Fruit fly (Drosophila melanogaster) whole organism, embryonic: ENCODE data around the gene CG5107.

ENCODE experiments used
- Atf6 ChIP-seq: fragments of 200-800 bp; sonication (Bioruptor generic); IDR thresholded peaks from 2 replicates; pipeline ENCODE4 v1.3.6; 2022; ENCODE audit warnings: missing biosample characterization, missing genetic modification characterization
- CG10654 ChIP-seq: fragments of 200-800 bp; sonication (Bioruptor generic); optimal IDR thresholded peaks from 2 replicates; lab custom pipeline; 2016; ENCODE audit warnings: missing biosample characterization, missing genetic modification characterization
- CG11085 ChIP-seq: fragments of 200-800 bp; sonication (Bioruptor generic); IDR thresholded peaks from 2 replicates; pipeline ENCODE4 v1.3.6; 2022; ENCODE audit warnings: missing biosample characterization, missing genetic modification characterization
- CG11456 ChIP-seq: fragments of 200-800 bp; sonication (Bioruptor generic); IDR thresholded peaks from 3 replicates; pipeline ENCODE4 v1.3.6; 2022; ENCODE audit warnings: missing biosample characterization, missing genetic modification characterization
- CG12219 ChIP-seq: fragments of 200-800 bp; sonication (Bioruptor generic); optimal IDR thresholded peaks from 3 replicates; lab custom pipeline; 2018; ENCODE audit warnings: missing biosample characterization, mild to moderate bottlenecking, missing genetic modification characterization
- CG1233 ChIP-seq: fragments of 200-800 bp; sonication (Bioruptor generic); optimal IDR thresholded peaks from 4 replicates; lab custom pipeline; 2018; ENCODE audit warnings: missing biosample characterization, mild to moderate bottlenecking, missing genetic modification characterization
- CG13424 ChIP-seq: fragments of 200-800 bp; sonication (Bioruptor generic); optimal IDR thresholded peaks from 2 replicates; lab custom pipeline; 2019; ENCODE audit warnings: missing biosample characterization, mild to moderate bottlenecking, missing genetic modification characterization, moderate library complexity
- CG13775 ChIP-seq: fragments of 200-800 bp; sonication (Bioruptor generic); optimal IDR thresholded peaks from 3 replicates; lab custom pipeline; 2017; ENCODE audit warnings: missing biosample characterization, mild to moderate bottlenecking, missing genetic modification characterization
- CG14965 ChIP-seq: fragments of 200-800 bp; sonication (Bioruptor generic); optimal IDR thresholded peaks from 2 replicates; lab custom pipeline; 2016; ENCODE audit warnings: missing biosample characterization, missing genetic modification characterization, borderline replicate concordance
- CG17829 ChIP-seq: fragments of 200-800 bp; optimal IDR thresholded peaks from 2 replicates; lab custom pipeline; 2019; ENCODE audit warnings: missing biosample characterization, mild to moderate bottlenecking, missing genetic modification characterization, moderate library complexity
- CG3065 ChIP-seq: fragments of 200-800 bp; sonication (Bioruptor generic); optimal IDR thresholded peaks from 2 replicates; lab custom pipeline; 2016; ENCODE audit warnings: missing biosample characterization, missing genetic modification characterization
- CG34422 ChIP-seq: fragments of 200-800 bp; sonication (Bioruptor generic); IDR thresholded peaks from 3 replicates; pipeline ENCODE4 v1.3.6; 2022; ENCODE audit warnings: missing biosample characterization, missing genetic modification characterization
- CG4328 ChIP-seq: fragments of 200-800 bp; sonication (Bioruptor generic); optimal IDR thresholded peaks from 3 replicates; lab custom pipeline; 2017; ENCODE audit warnings: missing biosample characterization, missing genetic modification reagents, missing genetic modification characterization
- CG4730 ChIP-seq: fragments of 200-800 bp; sonication (Bioruptor generic); IDR thresholded peaks from 2 replicates; pipeline ENCODE4 v1.3.6; 2022; ENCODE audit warnings: missing biosample characterization, missing genetic modification characterization
- CG6813 ChIP-seq: fragments of 200-800 bp; sonication (Bioruptor generic); optimal IDR thresholded peaks from 2 replicates; lab custom pipeline; 2017; ENCODE audit warnings: missing biosample characterization, missing genetic modification characterization, mild to moderate bottlenecking, moderate library complexity, missing genetic modification reagents
- CG6854 ChIP-seq: fragments of 200-800 bp; sonication (Bioruptor generic); optimal IDR thresholded peaks from 3 replicates; lab custom pipeline; 2017; ENCODE audit warnings: missing biosample characterization, mild to moderate bottlenecking, missing genetic modification characterization
- CG7786 ChIP-seq: fragments of 200-800 bp; sonication (Bioruptor generic); optimal IDR thresholded peaks from 2 replicates; lab custom pipeline; 2016; ENCODE audit warnings: missing biosample characterization, missing genetic modification characterization
- Eip74EF ChIP-seq, 2 experiments: fragments of 200-800 bp in 1 of 2; fragments of >200 bp in 1 of 2; sonication (Bioruptor generic) in 1 of 2; optimal IDR thresholded peaks; 2 replicates each; lab custom pipeline; 2017 to 2019; ENCODE audit warnings: missing biosample characterization in 2 of 2, missing genetic modification characterization in 2 of 2, mild to moderate bottlenecking in 1 of 2, moderate library complexity in 1 of 2
- Fer3 ChIP-seq: fragments of 200-800 bp; sonication (Bioruptor generic); optimal IDR thresholded peaks from 2 replicates; lab custom pipeline; 2018; ENCODE audit warnings: missing biosample characterization, mild to moderate bottlenecking, missing genetic modification characterization, moderate library complexity
- Hand ChIP-seq: fragments of 200-800 bp; sonication (Bioruptor generic); optimal IDR thresholded peaks from 2 replicates; lab custom pipeline; 2017; ENCODE audit warnings: mild to moderate bottlenecking, missing biosample characterization, missing genetic modification reagents, missing genetic modification characterization
- Hey ChIP-seq: fragments of 200-800 bp; sonication (Bioruptor generic); optimal IDR thresholded peaks from 3 replicates; lab custom pipeline; 2018; ENCODE audit warnings: missing biosample characterization, mild to moderate bottlenecking, missing genetic modification characterization
- Meics ChIP-seq: fragments of 200-800 bp; sonication (Bioruptor generic); optimal IDR thresholded peaks from 2 replicates; lab custom pipeline; 2017; ENCODE audit warnings: missing biosample characterization, mild to moderate bottlenecking, missing genetic modification characterization
- TFAM ChIP-seq: fragments of 200-800 bp; sonication (Bioruptor generic); optimal IDR thresholded peaks from 2 replicates; lab custom pipeline; 2017; ENCODE audit warnings: missing biosample characterization, missing genetic modification characterization, inconsistent platforms
- Taf1 ChIP-seq: fragments of 200-800 bp; sonication (Bioruptor generic); IDR thresholded peaks from 2 replicates; pipeline ENCODE4 v1.3.6; 2022; ENCODE audit warnings: missing biosample characterization, missing genetic modification characterization
- ab ChIP-seq: fragments of 200-800 bp; sonication (Bioruptor generic); optimal IDR thresholded peaks from 2 replicates; lab custom pipeline; 2016; ENCODE audit warnings: missing biosample characterization, missing genetic modification characterization
- amos ChIP-seq: fragments of 200-800 bp; sonication (Bioruptor generic); IDR thresholded peaks from 2 replicates; pipeline ENCODE4 v1.3.6; 2022; ENCODE audit warnings: missing biosample characterization, missing genetic modification characterization; ENCODE audit not compliant: partially characterized antibody
- ara ChIP-seq: fragments of 200-800 bp; sonication (Bioruptor generic); IDR thresholded peaks from 2 replicates; pipeline ENCODE4 v1.3.6; 2022; ENCODE audit warnings: missing biosample characterization, missing genetic modification characterization
- chm ChIP-seq: fragments of 200-800 bp; sonication (Bioruptor generic); IDR thresholded peaks from 2 replicates; pipeline ENCODE4 v1.3.6; 2022; ENCODE audit warnings: missing biosample characterization, missing genetic modification characterization
- fd96Cb ChIP-seq: fragments of 200-800 bp; sonication (Bioruptor generic); optimal IDR thresholded peaks from 2 replicates; lab custom pipeline; 2018; ENCODE audit warnings: missing biosample characterization, mild to moderate bottlenecking, missing genetic modification characterization, moderate library complexity
- gcm ChIP-seq: fragments of 200-800 bp; sonication (Bioruptor generic); optimal IDR thresholded peaks from 2 replicates; lab custom pipeline; 2019; ENCODE audit warnings: missing biosample characterization, mild to moderate bottlenecking, missing genetic modification characterization, moderate library complexity
- gem ChIP-seq: fragments of 200-800 bp; sonication (Bioruptor generic); optimal IDR thresholded peaks from 2 replicates; lab custom pipeline; 2019; ENCODE audit warnings: missing biosample characterization, mild to moderate bottlenecking, missing genetic modification characterization, moderate library complexity
- hkb ChIP-seq, 2 experiments: fragments of 200-800 bp in 1 of 2; fragments of >200 bp in 1 of 2; sonication (Bioruptor generic) in 1 of 2; IDR thresholded peaks in 1 of 2; optimal IDR thresholded peaks in 1 of 2; 2 replicates each; pipeline versions ENCODE4 v1.3.6 to Lab custom; 2017 to 2022; ENCODE audit warnings: missing biosample characterization in 1 of 2, missing genetic modification characterization in 1 of 2
- hth ChIP-seq: fragments of >200 bp; optimal IDR thresholded peaks from 2 replicates; lab custom pipeline; 2017; ENCODE audit warnings: inconsistent platforms
- lola ChIP-seq, 3 experiments: fragments of >200 bp in 2 of 3; fragments of 200-800 bp in 1 of 3; sonication (Bioruptor generic) in 1 of 3; optimal IDR thresholded peaks; 2 replicates each; lab custom pipeline; 2017 to 2019; ENCODE audit warnings: missing biosample characterization in 3 of 3, missing genetic modification characterization in 3 of 3, mild to moderate bottlenecking in 1 of 3, moderate library complexity in 1 of 3
- pan ChIP-seq, 4 experiments: fragments of >200 bp in 3 of 4; fragments of 200-800 bp in 1 of 4; sonication (Bioruptor generic) in 1 of 4; optimal IDR thresholded peaks in 3 of 4; IDR thresholded peaks in 1 of 4; 2 replicates each; pipeline versions ENCODE4 v1.3.6 to Lab custom; 2017 to 2022; ENCODE audit warnings: missing biosample characterization in 2 of 4, missing genetic modification characterization in 2 of 4, mixed read lengths in 1 of 4
- prd ChIP-seq, 3 experiments: fragments of >200 bp in 2 of 3; fragments of 200-800 bp in 1 of 3; sonication (Bioruptor generic) in 1 of 3; optimal IDR thresholded peaks in 2 of 3; IDR thresholded peaks in 1 of 3; 2 replicates in 2 of 3; 3 replicates in 1 of 3; pipeline versions ENCODE4 v1.3.6 to Lab custom; 2017 to 2022; ENCODE audit warnings: missing biosample characterization in 1 of 3, missing genetic modification characterization in 1 of 3
- shn ChIP-seq: fragments of 200-800 bp; sonication (Bioruptor generic); optimal IDR thresholded peaks from 3 replicates; lab custom pipeline; 2016; ENCODE audit warnings: missing biosample characterization, missing genetic modification characterization
- ttk ChIP-seq: fragments of 200-800 bp; sonication (Bioruptor generic); IDR thresholded peaks from 2 replicates; pipeline ENCODE4 v2.1.2; 2022; ENCODE audit warnings: missing biosample characterization, missing genetic modification characterization
- vnd ChIP-seq: fragments of 200-800 bp; sonication (Bioruptor generic); IDR thresholded peaks from 3 replicates; pipeline ENCODE4 v1.3.6; 2022; ENCODE audit warnings: missing biosample characterization, missing genetic modification characterization; ENCODE audit not compliant: partially characterized antibody

The CG5107 gene

DNA sequence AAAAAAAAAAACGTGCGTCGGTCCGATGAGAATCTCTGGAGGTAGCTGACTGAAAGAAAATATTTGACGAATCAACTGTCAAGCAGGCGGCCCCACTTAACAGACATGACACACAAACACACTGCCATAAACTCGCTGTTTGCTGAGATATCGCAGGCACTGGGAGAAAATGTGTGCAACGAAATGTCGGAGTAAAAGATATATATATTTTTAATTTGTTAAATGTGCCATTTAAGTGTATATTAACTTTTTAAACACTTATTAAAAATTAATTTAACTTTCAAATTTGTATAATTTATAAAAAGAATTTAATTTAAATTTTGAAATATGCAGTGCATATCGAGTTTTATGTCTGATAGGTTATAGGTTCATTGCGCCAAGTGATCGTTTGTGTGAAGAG is 15.9 kb upstream of the CG5107 start (continued):
- TF ChIP-seq chm (GFP tag; lab: Robert Waterston, UW) (no peak), CG11456 (GFP tag; lab: Robert Waterston, UW) (no peak), TFAM (GFP tag; lab: Kevin White, UChicago) (no peak), CG1233 (peak; percentile 8), pan (optimal IDR thresholded peaks at IDR 0.05; lab: Kevin White, UChicago) (no peak), pan (GFP tag; optimal IDR thresholded peaks at IDR 0.05 in 1 of 2, IDR thresholded peaks at IDR 0.05 in 1 of 2) (peak in 1 of 2 experiments; percentile 75), Taf1 (GFP tag; lab: Robert Waterston, UW) (no peak), CG12219 (GFP tag; lab: Kevin White, UChicago) (no peak), ab (GFP tag; lab: Kevin White, UChicago) (no peak), CG14965 (GFP tag; lab: Kevin White, UChicago) (no peak), CG34422 (GFP tag; lab: Robert Waterston, UW) (peak; percentile 71; the same call in 1 of the 3 replicates), shn (GFP tag; lab: Kevin White, UChicago) (no peak), CG4730 (GFP tag; lab: Robert Waterston, UW) (peak; percentile 46; the same call in 1 of the 2 replicates), ttk (GFP tag; lab: Robert Waterston, UW) (peak; percentile 67), vnd (no peak), CG10654 (GFP tag; lab: Kevin White, UChicago) (peak; percentile 39), Fer3 (tag; lab: Kevin White, UChicago) (peak; percentile 52), hkb (optimal IDR thresholded peaks at IDR 0.05; lab: Kevin White, UChicago) (no peak), hkb (GFP tag; IDR thresholded peaks at IDR 0.05; lab: Robert Waterston, UW) (peak; percentile 71), CG13424 (tag; lab: Kevin White, UChicago) (peak; percentile 36), Atf6 (no peak), gcm (GFP tag; lab: Kevin White, UChicago) (peak; percentile 68), CG6854 (GFP tag; lab: Kevin White, UChicago) (no peak), CG4328 (GFP tag; lab: Kevin White, UChicago) (peak; percentile 24), Hand (no peak), CG17829 (peak; percentile 77), hth (lab: Kevin White, UChicago) (no peak), fd96Cb (tag; lab: Kevin White, UChicago) (peak; percentile 43), prd (optimal IDR thresholded peaks at IDR 0.05; lab: Kevin White, UChicago) (no peak), prd (GFP tag; IDR thresholded peaks at IDR 0.05; lab: Robert Waterston, UW) (peak; percentile 74), amos (GFP tag; lab: Robert Waterston, UW) (no peak), Eip74EF (GFP tag; optimal IDR thresholded peaks at IDR 0.05; lab: Kevin White, UChicago) (peak in 1 of 2 experiments; percentile 51), CG7786 (GFP tag; lab: Kevin White, UChicago) (no peak), gem (peak; percentile 81), lola (GFP tag; optimal IDR thresholded peaks at IDR 0.05; lab: Kevin White, UChicago) (peak in 1 of 3 experiments; percentile 42), ara (GFP tag; lab: Robert Waterston, UW) (peak; percentile 61; the same call in 1 of the 2 replicates), CG6813 (GFP tag; lab: Kevin White, UChicago) (no peak), CG13775 (GFP tag; lab: Kevin White, UChicago) (peak; percentile 39), Meics (GFP tag; lab: Kevin White, UChicago) (peak; percentile 28), Hey (tag; lab: Kevin White, UChicago) (no peak), CG3065 (GFP tag; lab: Kevin White, UChicago) (no peak), CG11085 (no peak)
